Worm (Caenorhabditis elegans) whole organism, L1 larva: Measurements from ENCODE around the gene R144.11.

Source experiments
- ceh-82 ChIP-seq, 3 experiments: fragments of 150-350 bp in 1 of 3; sonication (generic microtip) in 2 of 3; optimal IDR thresholded peaks; 2 replicates each; lab custom pipeline; 2014 to 2017; ENCODE audit warnings: missing biosample characterization in 3 of 3, missing genetic modification characterization in 3 of 3
- jun-1 ChIP-seq: fragments of 150-350 bp; optimal IDR thresholded peaks from 2 replicates; lab custom pipeline; 2014; ENCODE audit warnings: missing biosample characterization, missing genetic modification reagents, missing genetic modification characterization
- mdl-1 ChIP-seq, 2 experiments: fragments of 150-350 bp; optimal IDR thresholded peaks; 2 replicates each; lab custom pipeline; 2014 to 2017; ENCODE audit warnings: missing biosample characterization in 2 of 2, missing genetic modification characterization in 2 of 2, inconsistent platforms in 1 of 2
- nhr-12 ChIP-seq: sonication (generic microtip); optimal IDR thresholded peaks from 2 replicates; lab custom pipeline; 2017; ENCODE audit warnings: missing biosample characterization, missing genetic modification characterization
- nhr-76 ChIP-seq: sonication (generic microtip); optimal IDR thresholded peaks from 2 replicates; lab custom pipeline; 2017; ENCODE audit warnings: missing biosample characterization, missing genetic modification characterization
- pqm-1 ChIP-seq: sonication (generic microtip); optimal IDR thresholded peaks from 3 replicates; lab custom pipeline; 2017; ENCODE audit warnings: missing biosample characterization, missing genetic modification characterization
- zip-4 ChIP-seq: fragments of 200-800 bp; sonication (Bioruptor generic); optimal IDR thresholded peaks from 2 replicates; lab custom pipeline; 2018; ENCODE audit warnings: mild to moderate bottlenecking, missing genetic modification characterization, moderate library complexity, missing compliant biosample characterization

ce11 chrIII:5017550-5017949 lies 8.9 kb upstream of the R144.11 start, which contains the start of gene larp-1:
- TF ChIP-seq nhr-12 (no peak), nhr-76 (tag; lab: Kevin White, UChicago) (no peak), zip-4 (GFP tag; lab: Kevin White, UChicago) (no peak), mdl-1 (tag; optimal IDR thresholded peaks at IDR 0.05; lab: Kevin White, UChicago) (no peak), pqm-1 (no peak), ceh-82 (tag; optimal IDR thresholded peaks at IDR 0.05; lab: Kevin White, UChicago) (no peak), jun-1 (no peak)
